Worm (Caenorhabditis elegans) whole organism, L1 larva: ENCODE results near the gene F02C12.3.

Source experiments
- C16A3.4 ChIP-seq: fragments of 150-350 bp; optimal IDR thresholded peaks from 2 replicates; lab custom pipeline; 2014; ENCODE audit warnings: missing biosample characterization, missing genetic modification characterization
- C34B4.2 ChIP-seq: sonication (generic microtip); optimal IDR thresholded peaks from 2 replicates; lab custom pipeline; 2017; ENCODE audit warnings: mild to moderate bottlenecking, missing genetic modification characterization, missing compliant biosample characterization
- Y116A8C.19 ChIP-seq: sonication (generic microtip); optimal IDR thresholded peaks from 2 replicates; lab custom pipeline; 2016; ENCODE audit warnings: missing compliant biosample characterization, missing genetic modification characterization, borderline replicate concordance
- aha-1 ChIP-seq: fragments of 150-350 bp; optimal IDR thresholded peaks from 2 replicates; lab custom pipeline; 2014; ENCODE audit warnings: missing biosample characterization, missing genetic modification characterization
- aly-2 ChIP-seq: fragments of 150-350 bp; optimal IDR thresholded peaks from 2 replicates; lab custom pipeline; 2014; ENCODE audit warnings: missing biosample characterization, missing genetic modification characterization
- ama-1 ChIP-seq: fragments of 150-350 bp; optimal IDR thresholded peaks from 2 replicates; lab custom pipeline; 2014
- ceh-82 ChIP-seq, 3 experiments: fragments of 150-350 bp in 1 of 3; sonication (generic microtip) in 2 of 3; optimal IDR thresholded peaks; 2 replicates each; lab custom pipeline; 2014 to 2017; ENCODE audit warnings: missing biosample characterization in 3 of 3, missing genetic modification characterization in 3 of 3
- ceh-88 ChIP-seq: fragments of 200-800 bp; sonication (Bioruptor generic); IDR thresholded peaks from 2 replicates; pipeline ENCODE4 v1.3.6; 2022; ENCODE audit warnings: missing genetic modification characterization, missing compliant biosample characterization
- ceh-90 ChIP-seq: sonication (generic microtip); optimal IDR thresholded peaks from 2 replicates; lab custom pipeline; 2016; ENCODE audit warnings: missing genetic modification characterization, missing compliant biosample characterization
- ces-1 ChIP-seq: fragments of 150-350 bp; optimal IDR thresholded peaks from 2 replicates; lab custom pipeline; 2014; ENCODE audit warnings: missing biosample characterization, missing genetic modification reagents, missing genetic modification characterization
- efl-1 ChIP-seq, 4 experiments: fragments of 150-350 bp; optimal IDR thresholded peaks in 3 of 4; peaks in 1 of 4; 1 replicate in 1 of 4; 2 replicates in 3 of 4; lab custom pipeline; 2014; ENCODE audit warnings: missing biosample characterization in 2 of 4, missing genetic modification characterization in 2 of 4, missing genetic modification reagents in 2 of 4
- elt-3 ChIP-seq, 6 experiments: fragments of 150-350 bp in 1 of 6; sonication (generic microtip); optimal IDR thresholded peaks; 2 replicates each; lab custom pipeline; 2017 to 2018; ENCODE audit warnings: missing biosample characterization in 6 of 6, missing genetic modification characterization in 6 of 6, inconsistent platforms in 1 of 6
- ets-5 ChIP-seq: fragments of 200-800 bp; sonication (Bioruptor generic); IDR thresholded peaks from 2 replicates; pipeline ENCODE4 v1.3.6; 2022; ENCODE audit warnings: missing genetic modification characterization, missing compliant biosample characterization
- fkh-10 ChIP-seq: sonication (generic microtip); optimal IDR thresholded peaks from 2 replicates; lab custom pipeline; 2017; ENCODE audit warnings: missing biosample characterization, missing genetic modification reagents, missing genetic modification characterization
- fkh-4 ChIP-seq: sonication (generic microtip); optimal IDR thresholded peaks from 2 replicates; lab custom pipeline; 2016; ENCODE audit warnings: missing compliant biosample characterization, missing genetic modification characterization, borderline replicate concordance
- fkh-8 ChIP-seq: sonication (generic microtip); optimal IDR thresholded peaks from 2 replicates; lab custom pipeline; 2016; ENCODE audit warnings: mild to moderate bottlenecking, missing genetic modification characterization, missing compliant biosample characterization
- fos-1 ChIP-seq: fragments of 150-350 bp; optimal IDR thresholded peaks from 2 replicates; lab custom pipeline; 2014; ENCODE audit warnings: missing biosample characterization, missing genetic modification characterization
- grh-1 ChIP-seq: fragments of 200-800 bp; sonication (Bioruptor generic); IDR thresholded peaks from 2 replicates; pipeline ENCODE4 v1.3.6; 2022; ENCODE audit warnings: missing genetic modification reagents, missing genetic modification characterization, missing compliant biosample characterization
- hlh-4 ChIP-seq: sonication (generic microtip); optimal IDR thresholded peaks from 2 replicates; lab custom pipeline; 2016; ENCODE audit warnings: mild to moderate bottlenecking, missing genetic modification characterization, missing compliant biosample characterization
- irx-1 ChIP-seq: sonication (generic microtip); optimal IDR thresholded peaks from 2 replicates; lab custom pipeline; 2016; ENCODE audit warnings: missing genetic modification characterization, missing compliant biosample characterization
- isw-1 ChIP-seq: fragments of 200-800 bp; sonication (Bioruptor generic); IDR thresholded peaks from 2 replicates; pipeline ENCODE4 v1.3.6; 2022; ENCODE audit warnings: missing genetic modification characterization, missing compliant biosample characterization
- lin-13 ChIP-seq: fragments of 150-350 bp; optimal IDR thresholded peaks from 2 replicates; lab custom pipeline; 2014; ENCODE audit warnings: missing biosample characterization, missing genetic modification reagents, missing genetic modification characterization
- lin-14 ChIP-seq: fragments of 200-800 bp; sonication (Bioruptor generic); optimal IDR thresholded peaks from 2 replicates; lab custom pipeline; 2018; ENCODE audit warnings: mild to moderate bottlenecking, missing genetic modification characterization, moderate library complexity, missing compliant biosample characterization
- lin-15B ChIP-seq: fragments of 150-350 bp; sonication (generic microtip); optimal IDR thresholded peaks from 3 replicates; lab custom pipeline; 2014; ENCODE audit warnings: missing biosample characterization, missing genetic modification characterization
- lin-35 ChIP-seq, 2 experiments: fragments of 150-350 bp; optimal IDR thresholded peaks; 2 replicates each; lab custom pipeline; 2014; ENCODE audit warnings: missing biosample characterization in 2 of 2, missing genetic modification characterization in 2 of 2, missing genetic modification reagents in 2 of 2
- lir-3 ChIP-seq: sonication (generic microtip); optimal IDR thresholded peaks from 2 replicates; lab custom pipeline; 2016; ENCODE audit warnings: mild to moderate bottlenecking, missing genetic modification characterization, moderate library complexity, missing compliant biosample characterization; ENCODE audit not compliant: poor library complexity
- lsy-2 ChIP-seq, 2 experiments: fragments of 150-350 bp; optimal IDR thresholded peaks; 2 replicates each; lab custom pipeline; 2014; ENCODE audit warnings: missing biosample characterization in 2 of 2, missing genetic modification characterization in 2 of 2
- mef-2 ChIP-seq: fragments of 150-350 bp; optimal IDR thresholded peaks from 2 replicates; lab custom pipeline; 2014; ENCODE audit warnings: missing biosample characterization, missing genetic modification characterization
- mep-1 ChIP-seq: fragments of 150-350 bp; optimal IDR thresholded peaks from 2 replicates; lab custom pipeline; 2014; ENCODE audit warnings: missing biosample characterization, missing genetic modification characterization
- nhr-11 ChIP-seq: fragments of 150-350 bp; optimal IDR thresholded peaks from 2 replicates; lab custom pipeline; 2014; ENCODE audit warnings: missing biosample characterization, missing genetic modification characterization
- nhr-12 ChIP-seq: sonication (generic microtip); optimal IDR thresholded peaks from 2 replicates; lab custom pipeline; 2017; ENCODE audit warnings: missing biosample characterization, missing genetic modification characterization
- nhr-19 ChIP-seq: fragments of 200-800 bp; sonication (Bioruptor generic); conservative IDR thresholded peaks from 2 replicates; pipeline ENCODE4 v1.3.6; 2022; ENCODE audit warnings: missing genetic modification characterization, missing compliant biosample characterization
- nhr-20 ChIP-seq: sonication (generic microtip); optimal IDR thresholded peaks from 2 replicates; lab custom pipeline; 2016; ENCODE audit warnings: mild to moderate bottlenecking, missing genetic modification characterization, missing compliant biosample characterization
- nhr-71 ChIP-seq: sonication (generic microtip); optimal IDR thresholded peaks from 2 replicates; lab custom pipeline; 2016; ENCODE audit warnings: mild to moderate bottlenecking, missing genetic modification characterization, moderate library complexity, missing compliant biosample characterization
- nhr-76 ChIP-seq: sonication (generic microtip); optimal IDR thresholded peaks from 2 replicates; lab custom pipeline; 2017; ENCODE audit warnings: missing biosample characterization, missing genetic modification characterization
- nhr-77 ChIP-seq: fragments of 150-350 bp; optimal IDR thresholded peaks from 2 replicates; lab custom pipeline; 2014; ENCODE audit warnings: missing biosample characterization, missing genetic modification characterization
- nhr-84 ChIP-seq: sonication (generic microtip); optimal IDR thresholded peaks from 2 replicates; lab custom pipeline; 2017; ENCODE audit warnings: missing biosample characterization, missing genetic modification characterization
- nhr-85 ChIP-seq: sonication (generic microtip); peaks from one replicate; lab custom pipeline; 2016; ENCODE audit warnings: missing genetic modification characterization, inconsistent platforms, missing compliant biosample characterization
- nhr-90 ChIP-seq: sonication (generic microtip); optimal IDR thresholded peaks from 2 replicates; lab custom pipeline; 2016; ENCODE audit warnings: mild to moderate bottlenecking, missing genetic modification characterization, missing compliant biosample characterization; ENCODE audit not compliant: poor library complexity
- pqm-1 ChIP-seq: sonication (generic microtip); optimal IDR thresholded peaks from 3 replicates; lab custom pipeline; 2017; ENCODE audit warnings: missing biosample characterization, missing genetic modification characterization
- rnt-1 ChIP-seq: sonication (generic microtip); optimal IDR thresholded peaks from 2 replicates; lab custom pipeline; 2016; ENCODE audit warnings: mild to moderate bottlenecking, missing genetic modification characterization, moderate library complexity, missing compliant biosample characterization
- skn-1 ChIP-seq: fragments of 150-350 bp; optimal IDR thresholded peaks from 2 replicates; lab custom pipeline; 2014; ENCODE audit warnings: missing biosample characterization, missing genetic modification characterization
- snpc-4 ChIP-seq: fragments of 150-350 bp; optimal IDR thresholded peaks from 2 replicates; lab custom pipeline; 2014; ENCODE audit warnings: missing biosample characterization, missing genetic modification characterization
- snu-23 ChIP-seq: sonication (generic microtip); optimal IDR thresholded peaks from 2 replicates; lab custom pipeline; 2016; ENCODE audit warnings: missing genetic modification characterization, missing compliant biosample characterization
- sptf-1 ChIP-seq: fragments of 150-350 bp; optimal IDR thresholded peaks from 2 replicates; lab custom pipeline; 2014; ENCODE audit warnings: missing biosample characterization, missing genetic modification characterization
- tlp-1 ChIP-seq: fragments of 150-350 bp; optimal IDR thresholded peaks from 2 replicates; lab custom pipeline; 2014; ENCODE audit warnings: missing biosample characterization, missing genetic modification characterization
- unc-62 ChIP-seq: fragments of 150-350 bp; optimal IDR thresholded peaks from 2 replicates; lab custom pipeline; 2014; ENCODE audit warnings: missing biosample characterization, missing genetic modification reagents, missing genetic modification characterization
- unc-98 ChIP-seq: fragments of 200-800 bp; sonication (Bioruptor generic); IDR thresholded peaks from 2 replicates; pipeline ENCODE4 v1.3.6; 2022; ENCODE audit warnings: missing genetic modification characterization, missing compliant biosample characterization
- zip-4 ChIP-seq: fragments of 200-800 bp; sonication (Bioruptor generic); optimal IDR thresholded peaks from 2 replicates; lab custom pipeline; 2018; ENCODE audit warnings: mild to moderate bottlenecking, missing genetic modification characterization, moderate library complexity, missing compliant biosample characterization
- ztf-4 ChIP-seq: fragments of 150-350 bp; optimal IDR thresholded peaks from 2 replicates; lab custom pipeline; 2014; ENCODE audit warnings: missing biosample characterization, missing genetic modification characterization

The F02C12.3 gene

DNA sequence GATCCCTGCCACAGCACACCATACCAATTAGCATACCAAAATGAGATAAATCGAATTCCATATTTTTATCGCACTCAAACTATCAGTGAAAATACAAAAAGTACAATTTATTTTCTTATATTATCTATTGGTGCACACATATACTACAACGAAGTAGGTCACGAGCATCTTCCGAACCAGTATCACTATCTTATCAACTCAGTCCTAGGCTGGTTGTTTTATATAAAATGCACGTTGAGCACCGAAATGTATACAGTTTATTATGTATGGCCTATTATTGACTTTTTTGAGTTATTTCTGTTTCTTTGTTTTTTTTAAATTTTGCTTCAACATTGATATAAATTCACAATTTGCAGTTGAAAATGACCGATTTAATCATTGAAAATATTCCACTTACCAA lies 18.9 kb downstream of the F02C12.3 start, which contains the start of gene C29F7.2 (continued):
- no peak for TF ChIP-seq lir-3 (tag; lab: Kevin White, UChicago)
- TF ChIP-seq mef-2 (tag; lab: Kevin White, UChicago) = no peak
- TF ChIP-seq nhr-90 = no peak
- no peak for TF ChIP-seq pqm-1 (tag; lab: Kevin White, UChicago)
- no peak for TF ChIP-seq nhr-12

DNA sequence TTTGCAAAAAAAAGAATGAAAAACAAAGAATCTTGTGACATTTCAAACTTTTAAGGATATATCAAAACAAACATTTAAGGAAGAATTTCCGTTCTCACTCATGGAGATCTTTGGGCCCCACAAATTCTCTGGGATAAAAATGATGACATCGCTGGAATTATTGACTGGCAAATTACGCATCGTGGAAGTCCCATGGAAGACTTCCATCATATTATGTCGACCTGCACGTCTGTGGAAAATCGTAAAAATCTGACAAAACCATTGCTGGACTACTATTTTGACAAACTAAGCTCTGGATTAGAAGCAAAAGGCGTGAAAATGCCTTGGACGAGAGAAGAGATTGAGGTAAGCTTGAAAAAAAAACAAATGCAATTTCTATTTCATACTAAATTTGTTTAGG lies 20.7 kb downstream of the F02C12.3 start:
- peak; percentile 32 for TF ChIP-seq nhr-85 (tag; lab: Kevin White, UChicago)
- no peak for TF ChIP-seq snpc-4
- no peak for TF ChIP-seq ets-5

DNA sequence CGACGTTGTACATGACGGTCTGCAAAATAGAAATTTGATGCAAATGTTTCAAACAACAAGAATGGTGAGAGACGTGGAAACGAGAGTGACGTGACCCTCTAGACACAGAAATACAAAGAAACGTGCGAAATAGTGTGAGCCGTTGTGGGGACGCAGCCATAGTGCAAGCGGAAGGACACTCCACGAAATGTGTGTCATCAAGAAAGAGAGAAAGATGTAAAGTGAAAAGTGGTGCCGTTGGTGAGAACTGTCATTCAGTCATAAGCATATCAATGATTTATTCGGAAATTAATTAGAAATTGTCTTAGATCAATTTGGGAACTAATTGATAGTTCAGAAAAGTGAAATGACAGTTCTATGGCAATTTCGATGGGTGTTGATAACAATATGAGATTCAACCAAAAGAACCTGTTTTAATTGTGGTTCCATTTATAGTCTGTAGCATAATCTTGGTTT lies 23.1 kb downstream of the F02C12.3 start, which contains the start of gene C29F7.3:
C29F7.3 (minus strand) TSS at position 51 of the 456 bp plus-strand sequence.
- no peak for TF ChIP-seq nhr-11 (tag; lab: Kevin White, UChicago)
- TF ChIP-seq ceh-90 = no peak
- peak; percentile 21 for TF ChIP-seq nhr-20
- TF ChIP-seq fos-1 = no peak
- peak; percentile 10 for TF ChIP-seq nhr-71 (tag; lab: Kevin White, UChicago)
- TF ChIP-seq fkh-8 = no peak
- no peak for TF ChIP-seq hlh-4 (tag; lab: Kevin White, UChicago)
- peak; percentile 42 for TF ChIP-seq snu-23
- no peak for TF ChIP-seq ets-5
- no peak for TF ChIP-seq lin-13 (GFP tag; lab: Kevin White, UChicago)
- TF ChIP-seq rnt-1 (tag; lab: Kevin White, UChicago) = peak; percentile 23
- no peak for TF ChIP-seq irx-1 (tag; lab: Kevin White, UChicago)
- no peak for TF ChIP-seq tlp-1 (tag; lab: Kevin White, UChicago)
- TF ChIP-seq nhr-85 (tag; lab: Kevin White, UChicago) = peak; percentile 67
- TF ChIP-seq mep-1 (tag; lab: Kevin White, UChicago) = no peak
- peak in 1 of 6 experiments; percentile 27 for TF ChIP-seq elt-3 (tag; optimal IDR thresholded peaks at IDR 0.05; lab: Kevin White, UChicago)
- TF ChIP-seq sptf-1 (tag; lab: Kevin White, UChicago) = no peak
- no peak for TF ChIP-seq lsy-2 (tag; optimal IDR thresholded peaks at IDR 0.05; lab: Kevin White, UChicago)
- TF ChIP-seq fkh-4 = no peak
- TF ChIP-seq nhr-76 (tag; lab: Kevin White, UChicago) = no peak
- no peak for TF ChIP-seq nhr-19 (GFP tag; lab: Robert Waterston, UW)
- TF ChIP-seq lir-3 (tag; lab: Kevin White, UChicago) = peak; percentile 9
- no peak for TF ChIP-seq ceh-88 (GFP tag; lab: Robert Waterston, UW)
- TF ChIP-seq nhr-84 (tag; lab: Kevin White, UChicago) = no peak
- TF ChIP-seq mef-2 (tag; lab: Kevin White, UChicago) = no peak
- TF ChIP-seq unc-98 (GFP tag; lab: Robert Waterston, UW) = no peak
- no peak for TF ChIP-seq nhr-90
- TF ChIP-seq efl-1 (optimal IDR thresholded peaks at IDR 0.05; lab: Kevin White, UChicago) = peak in 1 of 2 experiments; percentile 21
- no peak for TF ChIP-seq efl-1 (GFP tag; optimal IDR thresholded peaks at IDR 0.05 in 1 of 2; lab: Kevin White, UChicago)
- TF ChIP-seq C16A3.4 = no peak
- TF ChIP-seq skn-1 (tag; lab: Kevin White, UChicago) = no peak
- peak in 1 of 2 experiments; percentile 17 for TF ChIP-seq lin-35 (GFP tag; optimal IDR thresholded peaks at IDR 0.05; lab: Kevin White, UChicago)
- TF ChIP-seq fkh-10 = no peak
- TF ChIP-seq ces-1 (GFP tag; lab: Kevin White, UChicago) = no peak
- TF ChIP-seq aly-2 (tag; lab: Kevin White, UChicago) = no peak
- TF ChIP-seq C34B4.2 = no peak
- no peak for TF ChIP-seq lin-15B
- TF ChIP-seq grh-1 (GFP tag; lab: Robert Waterston, UW) = no peak
- no peak for TF ChIP-seq Y116A8C.19 (tag; lab: Kevin White, UChicago)
- peak; percentile 64 for TF ChIP-seq lin-14 (GFP tag; lab: Kevin White, UChicago)
- TF ChIP-seq ztf-4 = no peak
- TF ChIP-seq aha-1 (tag; lab: Kevin White, UChicago) = no peak
- no peak for TF ChIP-seq unc-62 (GFP tag; lab: Kevin White, UChicago)
- no peak for TF ChIP-seq isw-1 (GFP tag; lab: Robert Waterston, UW)
- no peak for TF ChIP-seq ceh-82 (tag; optimal IDR thresholded peaks at IDR 0.05; lab: Kevin White, UChicago)
- no peak for TF ChIP-seq nhr-77 (tag; lab: Kevin White, UChicago)
- no peak for TF ChIP-seq zip-4 (GFP tag; lab: Kevin White, UChicago)
- TF ChIP-seq ama-1 = no peak
